Worm (Caenorhabditis elegans) whole organism, L4 larva: ENCODE data around the gene dmsr-8.
A peak's percentile ranks its signal among the peaks of the same experiment; 100 is the strongest.

Source experiments
- D1046.2 ChIP-seq: fragments of 200-800 bp; sonication (Bioruptor generic); IDR thresholded peaks from 2 replicates; pipeline ENCODE4 v1.3.6; 2022; ENCODE audit warnings: missing genetic modification characterization, missing compliant biosample characterization
- F37D6.2 ChIP-seq: sonication (generic microtip); optimal IDR thresholded peaks from 2 replicates; lab custom pipeline; 2016; ENCODE audit warnings: mild to moderate bottlenecking, missing genetic modification characterization, missing compliant biosample characterization
- F44E2.7 ChIP-seq: fragments of 200-800 bp; sonication (Bioruptor generic); IDR thresholded peaks from 2 replicates; pipeline ENCODE4 v2.1.2; 2022; ENCODE audit warnings: missing genetic modification characterization, missing compliant biosample characterization
- T26A8.4 ChIP-seq: fragments of 200-800 bp; sonication (Bioruptor generic); IDR thresholded peaks from 2 replicates; pipeline ENCODE4 v1.3.6; 2022; ENCODE audit warnings: missing genetic modification characterization, missing compliant biosample characterization
- Y48G9A.11 ChIP-seq: fragments of 200-800 bp; sonication (Bioruptor generic); IDR thresholded peaks from 2 replicates; pipeline ENCODE4 v1.3.6; 2022; ENCODE audit warnings: missing genetic modification reagents, missing genetic modification characterization, missing compliant biosample characterization
- ZK546.5 ChIP-seq, 2 experiments: sonication (generic microtip); optimal IDR thresholded peaks; 2 replicates each; lab custom pipeline; 2017; ENCODE audit warnings: missing biosample characterization in 2 of 2, missing genetic modification characterization in 2 of 2
- aly-2 ChIP-seq: sonication (generic microtip); optimal IDR thresholded peaks from 2 replicates; lab custom pipeline; 2018; ENCODE audit warnings: missing biosample characterization, missing genetic modification characterization
- ceh-28 ChIP-seq: fragments of 150-350 bp; optimal IDR thresholded peaks from 2 replicates; lab custom pipeline; 2014; ENCODE audit warnings: missing biosample characterization, missing genetic modification reagents, missing genetic modification characterization
- ceh-32 ChIP-seq: sonication (generic microtip); optimal IDR thresholded peaks from 2 replicates; lab custom pipeline; 2016; ENCODE audit warnings: mild to moderate bottlenecking, missing genetic modification characterization, missing compliant biosample characterization; ENCODE audit not compliant: poor library complexity
- ceh-62 ChIP-seq: sonication (generic microtip); optimal IDR thresholded peaks from 2 replicates; lab custom pipeline; 2017; ENCODE audit warnings: missing biosample characterization, missing genetic modification characterization
- ces-1 ChIP-seq: fragments of 150-350 bp; sonication (generic microtip); optimal IDR thresholded peaks from 4 replicates; lab custom pipeline; 2014; ENCODE audit warnings: missing biosample characterization, missing genetic modification reagents, missing genetic modification characterization
- ctbp-1 ChIP-seq: fragments of 200-800 bp; sonication (Bioruptor generic); IDR thresholded peaks from 2 replicates; pipeline ENCODE4 v1.3.6; 2022; ENCODE audit warnings: missing genetic modification reagents, missing genetic modification characterization, missing compliant biosample characterization
- daf-16 ChIP-seq, 3 experiments: sonication (generic microtip); optimal IDR thresholded peaks; 2 replicates each; lab custom pipeline; 2016 to 2017; ENCODE audit warnings: missing genetic modification characterization in 3 of 3, missing genetic modification reagents in 3 of 3, mild to moderate bottlenecking in 2 of 3, missing compliant biosample characterization in 2 of 3, missing biosample characterization in 1 of 3, moderate library complexity in 1 of 3
- daf-8 ChIP-seq: fragments of 200-800 bp; sonication (Bioruptor generic); IDR thresholded peaks from 2 replicates; pipeline ENCODE4 v1.3.6; 2022; ENCODE audit warnings: missing genetic modification characterization, missing compliant biosample characterization
- dmd-6 ChIP-seq: fragments of 200-800 bp; sonication (Bioruptor generic); IDR thresholded peaks from 2 replicates; pipeline ENCODE4 v1.3.6; 2022; ENCODE audit warnings: missing genetic modification reagents, missing genetic modification characterization, missing compliant biosample characterization
- dmd-8 ChIP-seq: fragments of 200-800 bp; sonication (Bioruptor generic); IDR thresholded peaks from 2 replicates; pipeline ENCODE4 v1.3.6; 2022; ENCODE audit warnings: missing genetic modification characterization, missing compliant biosample characterization
- dmd-9 ChIP-seq: fragments of 200-800 bp; sonication (Bioruptor generic); IDR thresholded peaks from 2 replicates; pipeline ENCODE4 v1.3.6; 2022; ENCODE audit warnings: missing genetic modification reagents, missing genetic modification characterization, missing compliant biosample characterization
- dpl-1 ChIP-seq: fragments of 150-350 bp; optimal IDR thresholded peaks from 2 replicates; lab custom pipeline; 2014; ENCODE audit warnings: missing biosample characterization, missing genetic modification reagents, missing genetic modification characterization
- egl-43 ChIP-seq: fragments of 200-800 bp; sonication (Bioruptor generic); IDR thresholded peaks from 2 replicates; pipeline ENCODE4 v1.3.6; 2022; ENCODE audit warnings: missing genetic modification reagents, missing genetic modification characterization, missing compliant biosample characterization
- fos-1 ChIP-seq: fragments of 150-350 bp; optimal IDR thresholded peaks from 2 replicates; lab custom pipeline; 2014; ENCODE audit warnings: missing biosample characterization, missing genetic modification characterization
- gei-8 ChIP-seq: fragments of 200-800 bp; sonication (Bioruptor generic); optimal IDR thresholded peaks from 2 replicates; lab custom pipeline; 2018; ENCODE audit warnings: mild to moderate bottlenecking, missing genetic modification characterization, missing compliant biosample characterization
- hlh-11 ChIP-seq: fragments of 200-800 bp; sonication (Bioruptor generic); optimal IDR thresholded peaks from 2 replicates; lab custom pipeline; 2018; ENCODE audit warnings: mild to moderate bottlenecking, missing genetic modification characterization, missing compliant biosample characterization
- hmg-1.1 ChIP-seq: fragments of 200-800 bp; sonication (Bioruptor generic); IDR thresholded peaks from 2 replicates; pipeline ENCODE4 v1.3.6; 2022; ENCODE audit warnings: missing genetic modification reagents, missing genetic modification characterization, missing compliant biosample characterization
- lin-15B ChIP-seq: fragments of 150-350 bp; sonication (generic microtip); optimal IDR thresholded peaks from 3 replicates; lab custom pipeline; 2014; ENCODE audit warnings: missing biosample characterization, missing genetic modification characterization
- lin-38 ChIP-seq: fragments of 200-800 bp; sonication (Bioruptor generic); IDR thresholded peaks from 2 replicates; pipeline ENCODE4 v1.3.6; 2022; ENCODE audit warnings: missing genetic modification reagents, missing genetic modification characterization, missing compliant biosample characterization
- lin-39 ChIP-seq: fragments of 150-350 bp; optimal IDR thresholded peaks from 2 replicates; lab custom pipeline; 2014; ENCODE audit warnings: missing biosample characterization, missing genetic modification reagents, missing genetic modification characterization
- lsy-2 ChIP-seq, 2 experiments: fragments of 150-350 bp in 1 of 2; sonication (generic microtip) in 1 of 2; optimal IDR thresholded peaks; 2 replicates each; lab custom pipeline; 2014 to 2017; ENCODE audit warnings: missing biosample characterization in 2 of 2, missing genetic modification characterization in 2 of 2
- madf-5 ChIP-seq, 2 experiments: fragments of 200-800 bp; sonication (Bioruptor generic); IDR thresholded peaks; 2 replicates each; pipeline ENCODE4 v1.3.6; 2022; ENCODE audit warnings: missing compliant biosample characterization in 2 of 2, missing genetic modification characterization in 2 of 2
- mdl-1 ChIP-seq, 2 experiments: fragments of 150-350 bp in 1 of 2; sonication (generic microtip) in 1 of 2; optimal IDR thresholded peaks; 2 replicates each; lab custom pipeline; 2014 to 2017; ENCODE audit warnings: missing biosample characterization in 2 of 2, missing genetic modification characterization in 2 of 2
- mep-1 ChIP-seq: fragments of 150-350 bp; sonication (generic microtip); optimal IDR thresholded peaks from 3 replicates; lab custom pipeline; 2014; ENCODE audit warnings: missing biosample characterization, missing genetic modification characterization
- mxl-2 ChIP-seq: fragments of 200-800 bp; sonication (Bioruptor generic); conservative IDR thresholded peaks from 2 replicates; pipeline ENCODE4 v1.3.6; 2022; ENCODE audit warnings: missing genetic modification reagents, missing genetic modification characterization, missing compliant biosample characterization
- mxl-3 ChIP-seq: fragments of 200-800 bp; sonication (Bioruptor generic); optimal IDR thresholded peaks from 2 replicates; lab custom pipeline; 2018; ENCODE audit warnings: mild to moderate bottlenecking, missing genetic modification characterization, missing compliant biosample characterization
- nhr-111 ChIP-seq: fragments of 200-800 bp; sonication (Bioruptor generic); optimal IDR thresholded peaks from 2 replicates; lab custom pipeline; 2018; ENCODE audit warnings: mild to moderate bottlenecking, missing genetic modification characterization, missing compliant biosample characterization
- nhr-25 ChIP-seq: sonication (generic microtip); optimal IDR thresholded peaks from 2 replicates; lab custom pipeline; 2017; ENCODE audit warnings: missing genetic modification characterization, mild to moderate bottlenecking, missing compliant biosample characterization, antibody characterized with exemption, moderate library complexity, borderline replicate concordance; ENCODE audit not compliant: insufficient read depth
- nhr-48 ChIP-seq: sonication (generic microtip); optimal IDR thresholded peaks from 2 replicates; lab custom pipeline; 2016; ENCODE audit warnings: mild to moderate bottlenecking, missing genetic modification characterization, missing compliant biosample characterization
- nhr-6 ChIP-seq: fragments of 150-350 bp; optimal IDR thresholded peaks from 2 replicates; lab custom pipeline; 2014; ENCODE audit warnings: missing biosample characterization, missing genetic modification characterization
- nhr-76 ChIP-seq: fragments of 150-350 bp; optimal IDR thresholded peaks from 2 replicates; lab custom pipeline; 2014; ENCODE audit warnings: missing biosample characterization, missing genetic modification characterization
- pqm-1 ChIP-seq: sonication (generic microtip); optimal IDR thresholded peaks from 2 replicates; lab custom pipeline; 2017; ENCODE audit warnings: missing biosample characterization, missing genetic modification characterization
- rbr-2 ChIP-seq: sonication (generic microtip); optimal IDR thresholded peaks from 2 replicates; lab custom pipeline; 2016; ENCODE audit warnings: missing genotype, missing genetic modification characterization, missing compliant biosample characterization
- set-16 ChIP-seq: fragments of 200-800 bp; sonication (Bioruptor generic); IDR thresholded peaks from 2 replicates; pipeline ENCODE4 v1.3.6; 2022; ENCODE audit warnings: missing genetic modification reagents, missing genetic modification characterization, missing compliant biosample characterization
- snpc-1.2 ChIP-seq: fragments of 200-800 bp; sonication (Bioruptor generic); IDR thresholded peaks from 2 replicates; pipeline ENCODE4 v1.3.6; 2022; ENCODE audit warnings: missing genetic modification reagents, missing genetic modification characterization, missing compliant biosample characterization
- snpc-4 ChIP-seq: fragments of 150-350 bp; optimal IDR thresholded peaks from 2 replicates; lab custom pipeline; 2014; ENCODE audit warnings: missing biosample characterization, missing genetic modification characterization
- tag-97 ChIP-seq: fragments of 200-800 bp; sonication (Bioruptor generic); IDR thresholded peaks from 2 replicates; pipeline ENCODE4 v1.3.6; 2022; ENCODE audit warnings: missing genetic modification characterization, missing compliant biosample characterization
- tra-1 ChIP-seq: fragments of 200-800 bp; sonication (Bioruptor generic); IDR thresholded peaks from 2 replicates; pipeline ENCODE4 v1.3.6; 2022; ENCODE audit warnings: missing genetic modification reagents, missing genetic modification characterization, missing compliant biosample characterization
- unc-130 ChIP-seq: sonication (generic microtip); optimal IDR thresholded peaks from 2 replicates; lab custom pipeline; 2016; ENCODE audit warnings: missing genetic modification reagents, missing genetic modification characterization, missing compliant biosample characterization
- unc-39 ChIP-seq: sonication (generic microtip); optimal IDR thresholded peaks from 2 replicates; lab custom pipeline; 2017; ENCODE audit warnings: missing biosample characterization, missing genetic modification characterization
- unc-62 ChIP-seq, 3 experiments: fragments of 150-350 bp in 1 of 3; sonication (generic microtip); optimal IDR thresholded peaks in 2 of 3; peaks in 1 of 3; 1 replicate in 1 of 3; 2 replicates in 2 of 3; lab custom pipeline; 2014 to 2017; ENCODE audit warnings: missing biosample characterization in 3 of 3, missing genetic modification characterization in 3 of 3, missing genetic modification reagents in 3 of 3, missing genotype in 1 of 3
- vab-7 ChIP-seq: fragments of 200-800 bp; sonication (Bioruptor generic); IDR thresholded peaks from 2 replicates; pipeline ENCODE4 v1.3.6; 2022; ENCODE audit warnings: missing genetic modification reagents, missing genetic modification characterization, missing compliant biosample characterization
- zag-1 ChIP-seq: fragments of 150-350 bp; optimal IDR thresholded peaks from 2 replicates; lab custom pipeline; 2014; ENCODE audit warnings: missing biosample characterization, missing genetic modification characterization
- zfp-2 ChIP-seq: sonication (generic microtip); optimal IDR thresholded peaks from 2 replicates; lab custom pipeline; 2016; ENCODE audit warnings: mild to moderate bottlenecking, missing genetic modification characterization, missing compliant biosample characterization
- zip-2 ChIP-seq: fragments of 150-350 bp; optimal IDR thresholded peaks from 2 replicates; lab custom pipeline; 2014; ENCODE audit warnings: missing biosample characterization, missing genetic modification characterization
- ztf-7 ChIP-seq: fragments of 150-350 bp; optimal IDR thresholded peaks from 2 replicates; lab custom pipeline; 2014; ENCODE audit warnings: missing biosample characterization, missing genetic modification characterization

dmsr-8 gene

DNA sequence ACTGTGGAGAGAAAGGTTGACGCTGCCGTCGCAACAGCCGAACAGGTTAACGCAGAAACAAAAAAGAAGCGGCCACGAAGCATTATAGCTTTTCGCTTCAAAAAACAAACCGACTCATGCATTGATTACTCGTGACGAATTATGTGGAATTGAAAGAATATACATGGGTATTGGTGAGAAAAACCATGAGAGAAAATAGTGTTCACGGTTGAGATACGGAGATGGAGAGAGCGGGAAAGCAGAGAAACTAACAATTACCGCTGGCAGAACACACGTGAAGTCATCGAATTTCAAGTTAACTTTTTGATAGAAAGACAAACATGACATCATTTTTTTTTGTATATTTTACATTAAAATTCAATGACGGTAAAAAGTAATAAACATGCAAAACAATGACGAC is 21.2 kb upstream of the dmsr-8 start (continued):
- TF ChIP-seq mdl-1 (tag; optimal IDR thresholded peaks at IDR 0.05; lab: Kevin White, UChicago) = peak in 1 of 2 experiments; percentile 71
- no peak for TF ChIP-seq ceh-32 (tag; lab: Kevin White, UChicago)
- TF ChIP-seq gei-8 = no peak
- TF ChIP-seq F37D6.2 (tag; lab: Kevin White, UChicago) = no peak
- TF ChIP-seq zip-2 (tag; lab: Kevin White, UChicago) = no peak
- TF ChIP-seq egl-43 (GFP tag; lab: Robert Waterston, UW) = 0 out of 2 replicates have a peak, but pooled peaks have one; percentile 26
- TF ChIP-seq ceh-62 = no peak
- peak; percentile 29 for TF ChIP-seq lin-38 (GFP tag; lab: Robert Waterston, UW)
- TF ChIP-seq mep-1 (tag; lab: Kevin White, UChicago) = no peak
- no peak for TF ChIP-seq mxl-2
- no peak for TF ChIP-seq ces-1 (GFP tag; lab: Kevin White, UChicago)
- no peak for TF ChIP-seq ceh-28 (tag; lab: Kevin White, UChicago)
- no peak for TF ChIP-seq lin-15B (tag; lab: Kevin White, UChicago)
- no peak for TF ChIP-seq set-16 (GFP tag; lab: Robert Waterston, UW)
- TF ChIP-seq ctbp-1 (GFP tag; lab: Robert Waterston, UW) = no peak
- no peak for TF ChIP-seq nhr-6 (tag; lab: Kevin White, UChicago)
- TF ChIP-seq nhr-25 = no peak
- no peak for TF ChIP-seq T26A8.4
- TF ChIP-seq nhr-111 (GFP tag; lab: Kevin White, UChicago) = no peak
- TF ChIP-seq mxl-3 (GFP tag; lab: Kevin White, UChicago) = peak; percentile 19
- TF ChIP-seq ztf-7 (tag; lab: Kevin White, UChicago) = no peak
- peak; percentile 2 for TF ChIP-seq pqm-1 (tag; lab: Kevin White, UChicago)
- no peak for TF ChIP-seq zfp-2 (tag; lab: Kevin White, UChicago)
- TF ChIP-seq ZK546.5 (tag; optimal IDR thresholded peaks at IDR 0.05; lab: Kevin White, UChicago) = no peak
- no peak for TF ChIP-seq rbr-2
- TF ChIP-seq lin-39 (tag; lab: Kevin White, UChicago) = no peak
- peak; percentile 1 for TF ChIP-seq dpl-1 (GFP tag; lab: Kevin White, UChicago)
- TF ChIP-seq unc-130 (GFP tag; lab: Kevin White, UChicago) = no peak
- TF ChIP-seq F44E2.7 (GFP tag; lab: Robert Waterston, UW) = no peak
- no peak for TF ChIP-seq dmd-9 (GFP tag; lab: Robert Waterston, UW)
- no peak for TF ChIP-seq tag-97 (GFP tag; lab: Robert Waterston, UW)
- TF ChIP-seq lsy-2 (tag; optimal IDR thresholded peaks at IDR 0.05; lab: Kevin White, UChicago) = peak in 1 of 2 experiments; percentile 48
- TF ChIP-seq D1046.2 (GFP tag; lab: Robert Waterston, UW) = no peak
- TF ChIP-seq fos-1 (tag; lab: Kevin White, UChicago) = no peak
- no peak for TF ChIP-seq Y48G9A.11 (GFP tag; lab: Robert Waterston, UW)
- no peak for TF ChIP-seq snpc-1.2
- no peak for TF ChIP-seq aly-2 (tag; lab: Kevin White, UChicago)
- TF ChIP-seq tra-1 = no peak
- TF ChIP-seq unc-62 (GFP tag; optimal IDR thresholded peaks at IDR 0.05 in 1 of 2; lab: Kevin White, UChicago) = no peak
- no peak for TF ChIP-seq unc-62 (tag; optimal IDR thresholded peaks at IDR 0.05; lab: Kevin White, UChicago)
- 0 out of 2 replicates have a peak, but pooled peaks have one; percentile 18 for TF ChIP-seq hmg-1.1 (GFP tag; lab: Robert Waterston, UW)
- no peak for TF ChIP-seq nhr-48 (tag; lab: Kevin White, UChicago)
- no peak for TF ChIP-seq nhr-76 (tag; lab: Kevin White, UChicago)
- peak; percentile 36 for TF ChIP-seq hlh-11
- no peak for TF ChIP-seq unc-39 (tag; lab: Kevin White, UChicago)
- no peak for TF ChIP-seq vab-7 (GFP tag; lab: Robert Waterston, UW)
- no peak for TF ChIP-seq daf-8 (GFP tag; lab: Robert Waterston, UW)
- TF ChIP-seq dmd-8 (GFP tag; lab: Robert Waterston, UW) = no peak
- TF ChIP-seq snpc-4 (tag; lab: Kevin White, UChicago) = no peak
- TF ChIP-seq madf-5 (GFP tag; IDR thresholded peaks at IDR 0.05; lab: Robert Waterston, UW) = no peak
- TF ChIP-seq dmd-6 = peak; percentile 37
- no peak for TF ChIP-seq zag-1 (tag; lab: Kevin White, UChicago)
- TF ChIP-seq daf-16 (GFP tag; optimal IDR thresholded peaks at IDR 0.05; lab: Kevin White, UChicago) = no peak
- TF ChIP-seq daf-16 (tag; optimal IDR thresholded peaks at IDR 0.05; lab: Kevin White, UChicago) = peak; percentile 39
